Worm (Caenorhabditis elegans): ENCODE measurements around the gene otub-4.

ce11 chrIV:3385337-3386215 is 7.6 kb upstream of the otub-4 start, which contains the start of gene mai-2:
- TF ChIP-seq F10B5.3 (tag; optimal IDR thresholded peaks at IDR 0.05) (no peak), snpc-4 (tag; optimal IDR thresholded peaks at IDR 0.05) (no peak), nhr-237 (tag; optimal IDR thresholded peaks at IDR 0.05) (no peak), dmd-6 (GFP tag; IDR thresholded peaks at IDR 0.05) (no peak), dmd-9 (GFP tag; IDR thresholded peaks at IDR 0.05) (no peak), hlh-30 (tag; optimal IDR thresholded peaks at IDR 0.05; ENCODE audit: insufficient read depth) (peak; percentile 91), ama-1 (optimal IDR thresholded peaks at IDR 0.05) (peak; percentile 74), F49E8.2 (tag; optimal IDR thresholded peaks at IDR 0.05; ENCODE audit: borderline replicate concordance) (no peak), unc-62 (GFP tag; optimal IDR thresholded peaks at IDR 0.05 in 1 of 2) (no peak), unc-62 (tag; optimal IDR thresholded peaks at IDR 0.05) (no peak), nhr-11 (tag; optimal IDR thresholded peaks at IDR 0.05) (no peak)

Data from whole organism, L4 larva.